Worm (Caenorhabditis elegans) whole organism, L3 larva: ENCODE measurements around the gene sfa-1.
"Not testable (repeated sequence)": the region's sequence is repeated elsewhere in the genome, so short reads cannot be mapped to it uniquely, and the experiment has no call there.

ENCODE experiments used
- R02D3.7 ChIP-seq: fragments of 150-350 bp; optimal IDR thresholded peaks from 2 replicates; lab custom pipeline; 2014; ENCODE audit warnings: missing biosample characterization, missing genetic modification characterization
- aly-2 ChIP-seq: fragments of 150-350 bp; optimal IDR thresholded peaks from 2 replicates; lab custom pipeline; 2014; ENCODE audit warnings: missing biosample characterization, missing genetic modification characterization
- ceh-16 ChIP-seq: sonication (generic microtip); optimal IDR thresholded peaks from 2 replicates; lab custom pipeline; 2017; ENCODE audit warnings: missing biosample characterization, missing genetic modification characterization
- ceh-28 ChIP-seq: fragments of 150-350 bp; optimal IDR thresholded peaks from 2 replicates; lab custom pipeline; 2014; ENCODE audit warnings: missing biosample characterization, missing genetic modification reagents, missing genetic modification characterization
- elt-3 ChIP-seq, 3 experiments: fragments of 150-350 bp in 1 of 3; sonication (generic microtip) in 2 of 3; optimal IDR thresholded peaks; 2 replicates in 2 of 3; 4 replicates in 1 of 3; lab custom pipeline; 2014 to 2017; ENCODE audit warnings: missing biosample characterization in 3 of 3, missing genetic modification characterization in 3 of 3
- eor-1 ChIP-seq, 2 experiments: fragments of 150-350 bp; optimal IDR thresholded peaks; 2 replicates each; lab custom pipeline; 2014 to 2018; ENCODE audit warnings: missing biosample characterization in 2 of 2, missing genetic modification characterization in 2 of 2
- fos-1 ChIP-seq: fragments of 150-350 bp; optimal IDR thresholded peaks from 2 replicates; lab custom pipeline; 2014; ENCODE audit warnings: missing biosample characterization, missing genetic modification characterization
- hmg-11 ChIP-seq: sonication (generic microtip); optimal IDR thresholded peaks from 2 replicates; lab custom pipeline; 2016; ENCODE audit warnings: missing genetic modification characterization, missing compliant biosample characterization
- lin-15B ChIP-seq: fragments of 150-350 bp; optimal IDR thresholded peaks from 2 replicates; lab custom pipeline; 2014; ENCODE audit warnings: missing biosample characterization, missing genetic modification characterization
- mml-1 ChIP-seq: fragments of 150-350 bp; sonication (generic microtip); optimal IDR thresholded peaks from 3 replicates; lab custom pipeline; 2014; ENCODE audit warnings: missing biosample characterization, missing genetic modification characterization
- nfya-1 ChIP-seq: sonication (generic microtip); optimal IDR thresholded peaks from 2 replicates; lab custom pipeline; 2017; ENCODE audit warnings: missing genetic modification characterization, mild to moderate bottlenecking, missing compliant biosample characterization, antibody characterized with exemption, moderate library complexity; ENCODE audit not compliant: insufficient read depth
- nhr-237 ChIP-seq: fragments of 150-350 bp; optimal IDR thresholded peaks from 2 replicates; lab custom pipeline; 2014; ENCODE audit warnings: missing biosample characterization, missing genetic modification characterization
- nhr-28 ChIP-seq: fragments of 150-350 bp; optimal IDR thresholded peaks from 2 replicates; lab custom pipeline; 2014; ENCODE audit warnings: missing biosample characterization, missing genetic modification characterization
- nhr-77 ChIP-seq: fragments of 150-350 bp; optimal IDR thresholded peaks from 2 replicates; lab custom pipeline; 2014; ENCODE audit warnings: missing biosample characterization, missing genetic modification characterization
- pqm-1 ChIP-seq: fragments of 150-350 bp; optimal IDR thresholded peaks from 2 replicates; lab custom pipeline; 2017; ENCODE audit warnings: missing biosample characterization, missing genetic modification characterization, inconsistent platforms
- skn-1 ChIP-seq: fragments of 150-350 bp; optimal IDR thresholded peaks from 2 replicates; lab custom pipeline; 2014; ENCODE audit warnings: missing biosample characterization, missing genetic modification characterization
- tbx-2 ChIP-seq: sonication (generic microtip); optimal IDR thresholded peaks from 2 replicates; lab custom pipeline; 2016; ENCODE audit warnings: mild to moderate bottlenecking, missing genetic modification characterization, missing compliant biosample characterization
- ztf-11 ChIP-seq: fragments of 150-350 bp; optimal IDR thresholded peaks from 2 replicates; lab custom pipeline; 2014; ENCODE audit warnings: missing biosample characterization, missing genetic modification characterization

sfa-1 gene

ce11 chrIV:17070791-17071190 lies 40.0 kb downstream of the sfa-1 start, which contains the start of gene Y116A8C.24:
TSS of gene Y116A8C.24 (minus strand) at chrIV:17070891.
- not testable (repeated sequence) for TF ChIP-seq nhr-237 (tag; lab: Kevin White, UChicago); hmg-11; nfya-1 (tag; lab: Kevin White, UChicago)

DNA sequence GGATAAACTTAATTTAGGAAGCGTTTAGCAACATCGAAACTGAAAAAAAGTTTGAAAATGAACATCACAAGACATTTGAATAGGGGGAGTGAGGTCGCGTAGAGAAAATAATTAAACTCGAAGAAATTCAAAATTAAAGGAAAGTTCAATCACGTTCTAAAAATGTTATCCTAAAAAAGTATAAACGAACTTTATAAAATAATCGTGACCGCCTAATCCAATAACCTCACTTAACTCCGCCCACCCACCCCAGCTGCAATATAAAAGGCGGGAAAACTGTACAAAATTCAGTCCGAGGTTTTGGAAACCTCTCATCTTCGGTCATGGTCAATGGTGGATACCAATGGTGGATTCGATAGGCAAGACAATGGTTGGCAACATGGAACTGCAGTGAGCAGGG lies 45.8 kb downstream of the sfa-1 start, which contains the start of gene Y116A8C.465:
TSS of gene Y116A8C.465 (plus strand) at position 301 of the 400 bp plus-strand sequence.
- not testable (repeated sequence) for TF ChIP-seq tbx-2 (tag; lab: Kevin White, UChicago); ceh-16 (tag; lab: Kevin White, UChicago); R02D3.7
- TF ChIP-seq, all 47 proteins: peak for 0; not testable (repeated sequence) for 47

DNA sequence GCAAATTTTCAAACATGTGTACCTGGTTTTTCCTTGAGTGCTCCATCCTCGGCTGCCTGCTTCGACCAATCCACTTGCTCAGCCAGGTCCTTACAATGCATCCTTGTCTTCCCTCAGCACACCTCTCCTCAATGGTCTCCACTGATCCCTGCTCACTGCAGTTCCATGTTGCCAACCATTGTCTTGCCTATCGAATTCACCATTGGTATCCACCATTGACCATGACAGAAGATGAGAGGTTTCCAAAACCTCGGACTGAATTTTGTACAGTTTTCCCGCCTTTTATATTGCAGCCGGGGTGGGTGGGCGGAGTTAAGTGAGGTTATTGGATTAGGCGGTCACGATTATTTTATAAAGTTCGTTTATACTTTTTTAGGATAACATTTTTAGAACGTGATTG lies 47.1 kb downstream of the sfa-1 start, which contains the start of gene Y116A8C.467:
TSS of gene Y116A8C.467 (minus strand) at position 101 of the 400 bp plus-strand sequence.
- TF ChIP-seq skn-1 (tag; lab: Kevin White, UChicago); hmg-11; ztf-11 (tag; lab: Kevin White, UChicago): not testable (repeated sequence)

- no peak for TF ChIP-seq aly-2 (tag; lab: Kevin White, UChicago)
- TF ChIP-seq mml-1 (tag; lab: Kevin White, UChicago): no peak
- no peak for TF ChIP-seq pqm-1 (tag; lab: Kevin White, UChicago)
- no peak for TF ChIP-seq elt-3 (tag; optimal IDR thresholded peaks at IDR 0.05; lab: Kevin White, UChicago)
- no peak for TF ChIP-seq nhr-28 (tag; lab: Kevin White, UChicago)
- no peak for TF ChIP-seq lin-15B (tag; lab: Kevin White, UChicago)
- no peak for TF ChIP-seq ztf-11 (tag; lab: Kevin White, UChicago)
- no peak for TF ChIP-seq ceh-28 (tag; lab: Kevin White, UChicago)
- no peak for TF ChIP-seq nhr-77
- TF ChIP-seq eor-1 (tag; optimal IDR thresholded peaks at IDR 0.05; lab: Kevin White, UChicago): no peak
- TF ChIP-seq fos-1: no peak
Observed at ce11 chrIV:17058036-17058435, 52.7 kb downstream of the sfa-1 start, which contains the start of gene Y116A8C.44. TSS of gene Y116A8C.44 (minus strand) at chrIV:17058136.
